Worm (Caenorhabditis elegans): ENCODE measurements around the gene nsph-4.3.

The nsph-4.3 gene

ce11 chrIII:7571726-7572125 lies 37.3 kb downstream of the nsph-4.3 start:
- TF ChIP-seq mbf-1 (tag; optimal IDR thresholded peaks at IDR 0.05) = no peak
- TF ChIP-seq elt-3 (tag; optimal IDR thresholded peaks at IDR 0.05) = no peak
- no peak for TF ChIP-seq dmd-4 (tag; optimal IDR thresholded peaks at IDR 0.05)
- no peak for TF ChIP-seq ceh-82 (tag; optimal IDR thresholded peaks at IDR 0.05)
- no peak for TF ChIP-seq mdl-1 (tag; optimal IDR thresholded peaks at IDR 0.05)
- TF ChIP-seq lsy-2 (tag; optimal IDR thresholded peaks at IDR 0.05) = no peak
- TF ChIP-seq nhr-21 (tag; optimal IDR thresholded peaks at IDR 0.05) = no peak
- no peak for TF ChIP-seq lin-13 (GFP tag; optimal IDR thresholded peaks at IDR 0.05)
- TF ChIP-seq zag-1 (tag; optimal IDR thresholded peaks at IDR 0.05) = no peak
- TF ChIP-seq elt-1 (tag; optimal IDR thresholded peaks at IDR 0.05) = no peak
- TF ChIP-seq ztf-1 (GFP tag; conservative IDR thresholded peaks at IDR 0.05) = no peak
- no peak for TF ChIP-seq mab-5 (tag; optimal IDR thresholded peaks at IDR 0.05)
- TF ChIP-seq gmeb-1 (tag; optimal IDR thresholded peaks at IDR 0.05) = no peak
- no peak for TF ChIP-seq R02D3.7 (tag; optimal IDR thresholded peaks at IDR 0.05)
- TF ChIP-seq nhr-237 (tag; optimal IDR thresholded peaks at IDR 0.05) = no peak
- no peak for TF ChIP-seq nhr-6 (tag; optimal IDR thresholded peaks at IDR 0.05)
- TF ChIP-seq alr-1 (tag; optimal IDR thresholded peaks at IDR 0.05) = no peak
- TF ChIP-seq nhr-12 (tag; optimal IDR thresholded peaks at IDR 0.05) = no peak

- TF ChIP-seq nhr-21 (tag; optimal IDR thresholded peaks at IDR 0.05) = peak; percentile 82
- peak; percentile 78 for TF ChIP-seq sma-9 (GFP tag; optimal IDR thresholded peaks at IDR 0.05)
- no peak for TF ChIP-seq sma-9 (tag; optimal IDR thresholded peaks at IDR 0.05)
- no peak for TF ChIP-seq ztf-11 (tag; optimal IDR thresholded peaks at IDR 0.05)
- peak; percentile 60 for TF ChIP-seq zag-1 (tag; optimal IDR thresholded peaks at IDR 0.05)
- peak; percentile 92 for TF ChIP-seq F13H6.1 (tag; optimal IDR thresholded peaks at IDR 0.05)
- peak; percentile 45 for TF ChIP-seq snpc-4 (tag; optimal IDR thresholded peaks at IDR 0.05)
- no peak for TF ChIP-seq R02D3.7 (tag; optimal IDR thresholded peaks at IDR 0.05)
- peak; percentile 89 for TF ChIP-seq crh-2 (tag; optimal IDR thresholded peaks at IDR 0.05)
- TF ChIP-seq egl-27 (tag; optimal IDR thresholded peaks at IDR 0.05) = peak; percentile 60
- TF ChIP-seq unc-39 (tag; optimal IDR thresholded peaks at IDR 0.05) = no peak
- TF ChIP-seq dmd-4 (tag; optimal IDR thresholded peaks at IDR 0.05) = no peak
- TF ChIP-seq sma-3 (GFP tag; optimal IDR thresholded peaks at IDR 0.05) = peak; percentile 50
- peak; percentile 60 to 87 for TF ChIP-seq lsy-2 (tag; optimal IDR thresholded peaks at IDR 0.05)
- TF ChIP-seq ceh-16 (tag; optimal IDR thresholded peaks at IDR 0.05) = peak; percentile 73
- TF ChIP-seq nhr-12 (tag; optimal IDR thresholded peaks at IDR 0.05) = no peak
- peak; percentile 39 for TF ChIP-seq nhr-25 (tag; optimal IDR thresholded peaks at IDR 0.05)
- TF ChIP-seq lin-13 (GFP tag; optimal IDR thresholded peaks at IDR 0.05) = peak; percentile 62
- TF ChIP-seq C34F6.9 (tag; optimal IDR thresholded peaks at IDR 0.05) = peak; percentile 88
- peak; percentile 37 for TF ChIP-seq nhr-6 (tag; optimal IDR thresholded peaks at IDR 0.05)
- peak; percentile 87 for TF ChIP-seq fos-1 (tag; optimal IDR thresholded peaks at IDR 0.05)
- no peak for TF ChIP-seq alr-1 (tag; optimal IDR thresholded peaks at IDR 0.05)
- TF ChIP-seq mdl-1 (tag; optimal IDR thresholded peaks at IDR 0.05) = peak; percentile 90 to 91
- peak; percentile 68 for TF ChIP-seq ztf-4 (tag; optimal IDR thresholded peaks at IDR 0.05)
- TF ChIP-seq unc-55 (GFP tag; optimal IDR thresholded peaks at IDR 0.05) = peak; percentile 72
- TF ChIP-seq nhr-129 (tag; optimal IDR thresholded peaks at IDR 0.05) = peak; percentile 94
- TF ChIP-seq gmeb-1 (tag; optimal IDR thresholded peaks at IDR 0.05) = peak; percentile 63
- no peak for TF ChIP-seq nhr-10 (tag; optimal IDR thresholded peaks at IDR 0.05)
- TF ChIP-seq blmp-1 (tag; optimal IDR thresholded peaks at IDR 0.05; ENCODE audit: insufficient read depth) = peak; percentile 40
- TF ChIP-seq sem-4 (tag; optimal IDR thresholded peaks at IDR 0.05) = peak; percentile 85
- TF ChIP-seq mab-5 (tag; optimal IDR thresholded peaks at IDR 0.05) = peak; percentile 34
Observed at ce11 chrIII:7570083-7570695, 38.9 kb downstream of the nsph-4.3 start, which contains the start of gene R13A5.7. Gene R13A5.7 (minus strand): TSS chrIII:7570133.

- TF ChIP-seq sma-3 (GFP tag; optimal IDR thresholded peaks at IDR 0.05) = peak; percentile 41
- no peak for TF ChIP-seq ceh-82 (tag; optimal IDR thresholded peaks at IDR 0.05)
- no peak for TF ChIP-seq sem-4 (tag; optimal IDR thresholded peaks at IDR 0.05)
- TF ChIP-seq nhr-25 (tag; optimal IDR thresholded peaks at IDR 0.05) = peak; percentile 56
- no peak for TF ChIP-seq ztf-11 (tag; optimal IDR thresholded peaks at IDR 0.05)
- no peak for TF ChIP-seq mbf-1 (tag; optimal IDR thresholded peaks at IDR 0.05)
Observed at ce11 chrIII:7566098-7566497, 43.0 kb downstream of the nsph-4.3 start, which contains the start of gene ttr-32. Gene ttr-32 (plus strand): TSS chrIII:7566411.

ce11 chrIII:7565247-7565646 lies 43.8 kb downstream of the nsph-4.3 start, which contains the start of gene ttr-8:
Gene ttr-8 (minus strand): TSS chrIII:7565347.
- no peak for TF ChIP-seq R02D3.7 (tag; optimal IDR thresholded peaks at IDR 0.05)
- TF ChIP-seq sem-4 (tag; optimal IDR thresholded peaks at IDR 0.05) = no peak
- TF ChIP-seq ama-1 (optimal IDR thresholded peaks at IDR 0.05) = no peak
- TF ChIP-seq nhr-10 (tag; optimal IDR thresholded peaks at IDR 0.05) = no peak
- TF ChIP-seq ceh-16 (tag; optimal IDR thresholded peaks at IDR 0.05) = no peak
- TF ChIP-seq nhr-21 (tag; optimal IDR thresholded peaks at IDR 0.05) = no peak
